Fruit fly (Drosophila melanogaster) whole organism, wandering third instar larva: Measurements from ENCODE around the gene PpD3.

ENCODE experiments used
- Abd-B ChIP-seq: fragments of >200 bp; optimal IDR thresholded peaks from 2 replicates; lab custom pipeline; 2017; ENCODE audit warnings: missing biosample characterization, missing genetic modification characterization
- CG32264 ChIP-seq: fragments of 200-800 bp; sonication (Bioruptor generic); optimal IDR thresholded peaks from 2 replicates; lab custom pipeline; 2016; ENCODE audit warnings: missing biosample characterization, missing genetic modification characterization
- CG9705 ChIP-seq: fragments of 200-800 bp; sonication (Bioruptor generic); optimal IDR thresholded peaks from 2 replicates; lab custom pipeline; 2018; ENCODE audit warnings: missing biosample characterization, mild to moderate bottlenecking, missing genetic modification characterization
- CrebA ChIP-seq: fragments of 200-800 bp; sonication (Bioruptor generic); optimal IDR thresholded peaks from 2 replicates; lab custom pipeline; 2016; ENCODE audit warnings: missing biosample characterization, mild to moderate bottlenecking, missing genetic modification characterization, borderline replicate concordance
- Dfd ChIP-seq: fragments of >200 bp; optimal IDR thresholded peaks from 2 replicates; lab custom pipeline; 2017; ENCODE audit warnings: missing biosample characterization, missing genetic modification characterization
- Dif ChIP-seq: fragments of 200-275, 200-300 bp; sonication (Bioruptor generic); optimal IDR thresholded peaks from 2 replicates; lab custom pipeline; 2018; ENCODE audit warnings: missing biosample characterization, missing genetic modification characterization; ENCODE audit not compliant: partially characterized antibody
- GATAd ChIP-seq: sonication (Bioruptor generic); optimal IDR thresholded peaks from 2 replicates; lab custom pipeline; 2016; ENCODE audit warnings: missing biosample characterization, missing genetic modification characterization
- HLH106 ChIP-seq: fragments of 200-800 bp; optimal IDR thresholded peaks from 3 replicates; lab custom pipeline; 2019; ENCODE audit warnings: missing biosample characterization, mild to moderate bottlenecking, missing genetic modification characterization, moderate library complexity
- Hr78 ChIP-seq: fragments of >200 bp; optimal IDR thresholded peaks from 2 replicates; lab custom pipeline; 2017; ENCODE audit warnings: missing biosample characterization, missing genetic modification characterization
- Hr83 ChIP-seq: fragments of 200-300 bp; sonication (Bioruptor generic); optimal IDR thresholded peaks from 2 replicates; lab custom pipeline; 2016; ENCODE audit warnings: missing biosample characterization, mild to moderate bottlenecking, missing genetic modification characterization, moderate library complexity; ENCODE audit not compliant: poor library complexity, severe bottlenecking
- Jra ChIP-seq: sonication (Bioruptor generic); optimal IDR thresholded peaks from 2 replicates; lab custom pipeline; 2016; ENCODE audit warnings: missing biosample characterization, missing genetic modification characterization
- Mio ChIP-seq: sonication (Bioruptor generic); optimal IDR thresholded peaks from 2 replicates; lab custom pipeline; 2016; ENCODE audit warnings: missing biosample characterization, missing genetic modification characterization
- Myc ChIP-seq: fragments of >200 bp; optimal IDR thresholded peaks from 2 replicates; lab custom pipeline; 2017
- N ChIP-seq: fragments of >200 bp; optimal IDR thresholded peaks from 2 replicates; lab custom pipeline; 2018; ENCODE audit warnings: missing biosample characterization, missing external identifiers, missing genetic modification characterization
- OdsH ChIP-seq: fragments of 200-800 bp; sonication (Bioruptor generic); optimal IDR thresholded peaks from 2 replicates; lab custom pipeline; 2016; ENCODE audit warnings: missing biosample characterization, mild to moderate bottlenecking, missing genetic modification characterization
- Rel ChIP-seq, 2 experiments: fragments of 200-800 bp; sonication (Bioruptor generic) in 1 of 2; optimal IDR thresholded peaks; 2 replicates in 1 of 2; 3 replicates in 1 of 2; lab custom pipeline; 2016 to 2019; ENCODE audit warnings: mild to moderate bottlenecking in 2 of 2, missing biosample characterization in 2 of 2, missing genetic modification characterization in 2 of 2, moderate library complexity in 1 of 2
- Sp1 ChIP-seq: fragments of 200-800 bp; sonication (Bioruptor generic); optimal IDR thresholded peaks from 3 replicates; lab custom pipeline; 2019; ENCODE audit warnings: missing biosample characterization, mild to moderate bottlenecking, missing genetic modification characterization, moderate library complexity
- Vsx2 ChIP-seq: fragments of 200-300, 225-300 bp; sonication (Bioruptor generic); optimal IDR thresholded peaks from 2 replicates; lab custom pipeline; 2018; ENCODE audit warnings: missing biosample characterization, missing genetic modification characterization; ENCODE audit not compliant: partially characterized antibody
- br ChIP-seq: fragments of 200-800 bp; sonication (Bioruptor generic); optimal IDR thresholded peaks from 2 replicates; lab custom pipeline; 2016; ENCODE audit warnings: missing biosample characterization, missing genetic modification characterization
- brk ChIP-seq: fragments of 200-800 bp; sonication (Bioruptor generic); optimal IDR thresholded peaks from 2 replicates; lab custom pipeline; 2016; ENCODE audit warnings: missing biosample characterization, mild to moderate bottlenecking, missing genetic modification characterization
- dl ChIP-seq, 2 experiments: fragments of 175-275, 200-275 bp in 1 of 2; fragments of 200-275 bp in 1 of 2; sonication (Bioruptor generic); optimal IDR thresholded peaks; lab custom pipeline; 2018; ENCODE audit warnings: mild to moderate bottlenecking in 2 of 2, missing biosample characterization in 2 of 2, missing genetic modification characterization in 2 of 2, moderate library complexity in 2 of 2; ENCODE audit not compliant: partially characterized antibody in 2 of 2, insufficient read depth in 1 of 2
- dmrt93B ChIP-seq: fragments of 200-800 bp; sonication (Bioruptor generic); optimal IDR thresholded peaks from 2 replicates; lab custom pipeline; 2018; ENCODE audit warnings: missing biosample characterization, mild to moderate bottlenecking, missing genetic modification characterization
- dsf ChIP-seq: sonication (Bioruptor generic); optimal IDR thresholded peaks from 2 replicates; lab custom pipeline; 2016; ENCODE audit warnings: missing biosample characterization, missing genetic modification characterization, borderline replicate concordance
- ey ChIP-seq: fragments of 200-800 bp; sonication (Bioruptor generic); optimal IDR thresholded peaks from 2 replicates; lab custom pipeline; 2016; ENCODE audit warnings: missing biosample characterization, missing genetic modification characterization
- foxo ChIP-seq, 2 experiments: fragments of 200-800 bp; sonication (Bioruptor generic); optimal IDR thresholded peaks; 2 replicates in 1 of 2; 3 replicates in 1 of 2; lab custom pipeline; 2016 to 2017; ENCODE audit warnings: missing biosample characterization in 2 of 2, missing genetic modification characterization in 2 of 2
- fru ChIP-seq: fragments of 200-800 bp; sonication (Bioruptor generic); optimal IDR thresholded peaks from 3 replicates; lab custom pipeline; 2016; ENCODE audit warnings: missing biosample characterization, mild to moderate bottlenecking, missing genetic modification characterization
- h ChIP-seq: fragments of 200-800 bp; sonication (Bioruptor generic); optimal IDR thresholded peaks from 3 replicates; lab custom pipeline; 2016; ENCODE audit warnings: missing biosample characterization, mild to moderate bottlenecking, missing genetic modification characterization
- jim ChIP-seq: fragments of 175-275, 200-325 bp; sonication (Bioruptor generic); optimal IDR thresholded peaks from 2 replicates; lab custom pipeline; 2016; ENCODE audit warnings: missing biosample characterization, mild to moderate bottlenecking, missing genetic modification characterization
- lola ChIP-seq: fragments of >200 bp; optimal IDR thresholded peaks from 2 replicates; lab custom pipeline; 2017; ENCODE audit warnings: missing biosample characterization, missing genetic modification characterization
- pan ChIP-seq: fragments of >200 bp; optimal IDR thresholded peaks from 2 replicates; lab custom pipeline; 2017
- psq ChIP-seq: fragments of 200-800 bp; sonication (Bioruptor generic); optimal IDR thresholded peaks from 3 replicates; lab custom pipeline; 2017; ENCODE audit warnings: missing biosample characterization, mild to moderate bottlenecking, missing genetic modification characterization, moderate library complexity
- rgr ChIP-seq: fragments of 200-800 bp; sonication (Bioruptor generic); optimal IDR thresholded peaks from 3 replicates; lab custom pipeline; 2016; ENCODE audit warnings: missing biosample characterization, mild to moderate bottlenecking, missing genetic modification characterization
- sage ChIP-seq: fragments of 200-800 bp; sonication (Bioruptor generic); optimal IDR thresholded peaks from 2 replicates; lab custom pipeline; 2016; ENCODE audit warnings: missing biosample characterization, mild to moderate bottlenecking, missing genetic modification characterization
- sv ChIP-seq: fragments of 200-800 bp; sonication (Bioruptor generic); optimal IDR thresholded peaks from 3 replicates; lab custom pipeline; 2016; ENCODE audit warnings: missing biosample characterization, missing genetic modification characterization
- tai ChIP-seq: sonication (Bioruptor generic); optimal IDR thresholded peaks from 2 replicates; lab custom pipeline; 2016; ENCODE audit warnings: missing biosample characterization, missing genetic modification characterization
- usp ChIP-seq: fragments of >200 bp; optimal IDR thresholded peaks from 2 replicates; lab custom pipeline; 2017; ENCODE audit warnings: missing biosample characterization, missing genetic modification characterization
- woc ChIP-seq: sonication (Bioruptor generic); optimal IDR thresholded peaks from 2 replicates; lab custom pipeline; 2016; ENCODE audit warnings: missing biosample characterization, mild to moderate bottlenecking, missing genetic modification characterization

The PpD3 gene

dm6 chr3R:9703273-9703672, 44.4 kb upstream of the PpD3 start:
- no peak for TF ChIP-seq Rel (GFP tag; optimal IDR thresholded peaks at IDR 0.05; lab: Kevin White, UChicago)
- TF ChIP-seq Rel (tag; optimal IDR thresholded peaks at IDR 0.05; lab: Kevin White, UChicago), result no peak
- TF ChIP-seq Abd-B (GFP tag; lab: Kevin White, UChicago), result no peak
- TF ChIP-seq rgr (GFP tag; lab: Kevin White, UChicago), result no peak
- TF ChIP-seq fru (GFP tag; lab: Kevin White, UChicago), result no peak
- TF ChIP-seq CG9705 (GFP tag; lab: Kevin White, UChicago), result no peak
- no peak for TF ChIP-seq brk
- TF ChIP-seq tai (GFP tag; lab: Kevin White, UChicago), result no peak
- no peak for TF ChIP-seq N (GFP tag; lab: Kevin White, UChicago)
- no peak for TF ChIP-seq OdsH (GFP tag; lab: Kevin White, UChicago)
- TF ChIP-seq dl (GFP tag; optimal IDR thresholded peaks at IDR 0.05; lab: Kevin White, UChicago; ENCODE audit: insufficient read depth in 1 of 2, partially characterized antibody in 2 of 2), result no peak
- no peak for TF ChIP-seq br
- TF ChIP-seq Vsx2, result no peak

- TF ChIP-seq Jra (GFP tag; lab: Kevin White, UChicago), result peak; percentile 62
- TF ChIP-seq fru (GFP tag; lab: Kevin White, UChicago), result no peak
- peak; percentile 70 for TF ChIP-seq Hr83 (GFP tag; lab: Kevin White, UChicago)
- TF ChIP-seq psq (GFP tag; lab: Kevin White, UChicago), result peak; percentile 6
- peak; percentile 23 for TF ChIP-seq Hr78 (GFP tag; lab: Kevin White, UChicago)
- TF ChIP-seq Dfd, result peak; percentile 77
- TF ChIP-seq CrebA (GFP tag; lab: Kevin White, UChicago), result no peak
- peak in 1 of 2 experiments; percentile 75 for TF ChIP-seq dl (GFP tag; optimal IDR thresholded peaks at IDR 0.05; lab: Kevin White, UChicago; ENCODE audit: insufficient read depth in 1 of 2, partially characterized antibody in 2 of 2)
- peak; percentile 70 for TF ChIP-seq Dif (GFP tag; lab: Kevin White, UChicago)
- TF ChIP-seq rgr (GFP tag; lab: Kevin White, UChicago), result peak; percentile 23
- TF ChIP-seq h (GFP tag; lab: Kevin White, UChicago), result peak; percentile 62
- no peak for TF ChIP-seq br
- TF ChIP-seq foxo (GFP tag; optimal IDR thresholded peaks at IDR 0.05; lab: Kevin White, UChicago), result peak in 1 of 2 experiments; percentile 47
- TF ChIP-seq pan (lab: Kevin White, UChicago), result no peak
- TF ChIP-seq N (GFP tag; lab: Kevin White, UChicago), result peak; percentile 80
- TF ChIP-seq Rel (GFP tag; optimal IDR thresholded peaks at IDR 0.05; lab: Kevin White, UChicago), result no peak
- TF ChIP-seq Rel (tag; optimal IDR thresholded peaks at IDR 0.05; lab: Kevin White, UChicago), result peak; percentile 77
Observed at dm6 chr3R:9704183-9705007, 43.3 kb upstream of the PpD3 start.

- TF ChIP-seq jim (GFP tag; lab: Kevin White, UChicago), result peak; percentile 95
- TF ChIP-seq ey (GFP tag; lab: Kevin White, UChicago), result no peak
- no peak for TF ChIP-seq psq (GFP tag; lab: Kevin White, UChicago)
- peak; percentile 56 for TF ChIP-seq Dif (GFP tag; lab: Kevin White, UChicago)
- TF ChIP-seq CG9705 (GFP tag; lab: Kevin White, UChicago), result no peak
- TF ChIP-seq Abd-B (GFP tag; lab: Kevin White, UChicago), result no peak
- no peak for TF ChIP-seq dmrt93B
- TF ChIP-seq OdsH (GFP tag; lab: Kevin White, UChicago), result peak; percentile 5
- no peak for TF ChIP-seq sage (GFP tag; lab: Kevin White, UChicago)
- TF ChIP-seq Hr83 (GFP tag; lab: Kevin White, UChicago), result peak; percentile 77
- peak; percentile 57 for TF ChIP-seq Sp1 (GFP tag; lab: Kevin White, UChicago)
- TF ChIP-seq sv (GFP tag; lab: Kevin White, UChicago), result peak; percentile 38
- no peak for TF ChIP-seq br
- no peak for TF ChIP-seq brk
- no peak for TF ChIP-seq GATAd (GFP tag; lab: Kevin White, UChicago)
- TF ChIP-seq woc (GFP tag; lab: Kevin White, UChicago), result no peak
- TF ChIP-seq Jra (GFP tag; lab: Kevin White, UChicago), result no peak
- no peak for TF ChIP-seq N (GFP tag; lab: Kevin White, UChicago)
- no peak for TF ChIP-seq foxo (GFP tag; optimal IDR thresholded peaks at IDR 0.05; lab: Kevin White, UChicago)
- TF ChIP-seq tai (GFP tag; lab: Kevin White, UChicago), result no peak
- TF ChIP-seq dl (GFP tag; optimal IDR thresholded peaks at IDR 0.05; lab: Kevin White, UChicago; ENCODE audit: insufficient read depth in 1 of 2, partially characterized antibody in 2 of 2), result no peak
- TF ChIP-seq Myc (lab: Kevin White, UChicago), result peak; percentile 86
- TF ChIP-seq dsf (GFP tag; lab: Kevin White, UChicago), result no peak
- TF ChIP-seq Hr78 (GFP tag; lab: Kevin White, UChicago), result no peak
- no peak for TF ChIP-seq HLH106 (tag; lab: Kevin White, UChicago)
- no peak for TF ChIP-seq usp
- TF ChIP-seq Rel (GFP tag; optimal IDR thresholded peaks at IDR 0.05; lab: Kevin White, UChicago), result no peak
- peak; percentile 61 for TF ChIP-seq Rel (tag; optimal IDR thresholded peaks at IDR 0.05; lab: Kevin White, UChicago)
- TF ChIP-seq Dfd, result no peak
- peak; percentile 57 for TF ChIP-seq h (GFP tag; lab: Kevin White, UChicago)
- TF ChIP-seq CrebA (GFP tag; lab: Kevin White, UChicago), result no peak
- TF ChIP-seq rgr (GFP tag; lab: Kevin White, UChicago), result peak; percentile 57
- no peak for TF ChIP-seq lola (GFP tag; lab: Kevin White, UChicago)
- TF ChIP-seq CG32264, result no peak
- no peak for TF ChIP-seq pan (lab: Kevin White, UChicago)
- TF ChIP-seq fru (GFP tag; lab: Kevin White, UChicago), result peak; percentile 71
- TF ChIP-seq Mio (GFP tag; lab: Kevin White, UChicago), result no peak
- no peak for TF ChIP-seq Vsx2
Observed at dm6 chr3R:9705008-9705628, 42.6 kb upstream of the PpD3 start, which contains the start of gene Unc-115a. Gene Unc-115a (minus strand): TSS chr3R:9705417.
